Fruit fly (Drosophila melanogaster) whole organism, embryonic: Measurements from ENCODE around the gene CG31050.

Source experiments
- CG10274 ChIP-seq: fragments of 200-800 bp; sonication (Bioruptor generic); optimal IDR thresholded peaks from 3 replicates; lab custom pipeline; 2017; ENCODE audit warnings: missing biosample characterization, mild to moderate bottlenecking, missing genetic modification characterization
- Taf1 ChIP-seq: fragments of 200-800 bp; sonication (Bioruptor generic); IDR thresholded peaks from 2 replicates; pipeline ENCODE4 v1.3.6; 2022; ENCODE audit warnings: missing biosample characterization, missing genetic modification characterization
- disco-r ChIP-seq: fragments of 200-800 bp; sonication (Bioruptor generic); optimal IDR thresholded peaks from 2 replicates; lab custom pipeline; 2016; ENCODE audit warnings: missing biosample characterization, missing genetic modification characterization
- hkb ChIP-seq, 2 experiments: fragments of 200-800 bp in 1 of 2; fragments of >200 bp in 1 of 2; sonication (Bioruptor generic) in 1 of 2; IDR thresholded peaks in 1 of 2; optimal IDR thresholded peaks in 1 of 2; 2 replicates each; pipeline versions ENCODE4 v1.3.6 to Lab custom; 2017 to 2022; ENCODE audit warnings: missing biosample characterization in 1 of 2, missing genetic modification characterization in 1 of 2

DNA sequence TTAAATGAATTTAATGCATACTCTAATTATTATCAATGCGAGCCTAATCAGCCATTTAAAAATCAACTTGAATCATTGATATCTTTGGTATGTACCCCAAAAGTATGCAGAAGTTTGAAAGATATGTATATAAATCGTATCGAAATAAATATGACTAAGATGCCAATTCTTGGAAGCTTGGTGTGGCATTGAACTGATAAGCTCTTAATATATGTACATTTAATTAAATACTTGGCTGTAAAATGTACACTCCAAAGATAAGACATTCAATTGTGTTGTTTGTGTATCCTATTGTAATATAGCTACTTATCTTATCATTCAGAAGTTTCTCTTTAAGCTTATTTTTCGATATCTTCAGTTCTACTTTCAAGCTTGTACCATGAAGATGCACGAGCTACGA is 18.6 kb upstream of the CG31050 start, which contains the start of gene CG33346:
- TF ChIP-seq CG10274 (GFP tag; lab: Kevin White, UChicago) = no peak
- no peak for TF ChIP-seq hkb (optimal IDR thresholded peaks at IDR 0.05; lab: Kevin White, UChicago)
- TF ChIP-seq hkb (GFP tag; IDR thresholded peaks at IDR 0.05; lab: Robert Waterston, UW) = no peak
- no peak for TF ChIP-seq Taf1 (GFP tag; lab: Robert Waterston, UW)
- no peak for TF ChIP-seq disco-r (GFP tag; lab: Kevin White, UChicago)
